Fruit fly (Drosophila melanogaster): ENCODE data around the gene yip2.

The yip2 gene

dm6 chr2L:9894871-9895364, 20.1 kb upstream of the yip2 start, which contains the start of gene Bka (continued):
- TF ChIP-seq mld (GFP tag; IDR thresholded peaks at IDR 0.05; ENCODE audit: partially characterized antibody) (peak; percentile 94), Nf-YB (GFP tag; optimal IDR thresholded peaks at IDR 0.05) (peak; percentile 66), Hr3 (GFP tag; optimal IDR thresholded peaks at IDR 0.05) (no peak), B-H2 (GFP tag; optimal IDR thresholded peaks at IDR 0.05) (peak; percentile 81), lilli (GFP tag; optimal IDR thresholded peaks at IDR 0.05) (peak; percentile 44), CG6765 (GFP tag; optimal IDR thresholded peaks at IDR 0.05) (peak; percentile 57), Lhr (GFP tag; optimal IDR thresholded peaks at IDR 0.05) (peak; percentile 70), CG6813 (GFP tag; optimal IDR thresholded peaks at IDR 0.05) (no peak)

dm6 chr2L:9897296-9897695, 17.8 kb upstream of the yip2 start, which contains the start of gene RpS2:
Gene RpS2, minus strand, starts transcription at chr2L:9897552.
- peak; percentile 16 for TF ChIP-seq NfI (GFP tag; optimal IDR thresholded peaks at IDR 0.05)
- TF ChIP-seq CG6854 (GFP tag; optimal IDR thresholded peaks at IDR 0.05), result peak; percentile 26
- TF ChIP-seq hth (optimal IDR thresholded peaks at IDR 0.05), result no peak
- TF ChIP-seq Sox102F (GFP tag; optimal IDR thresholded peaks at IDR 0.05), result no peak
- peak; percentile 58 for TF ChIP-seq CG32532 (GFP tag; IDR thresholded peaks at IDR 0.05)
- no peak for TF ChIP-seq CG11085 (GFP tag; IDR thresholded peaks at IDR 0.05)
- TF ChIP-seq CG13424 (tag; optimal IDR thresholded peaks at IDR 0.05), result peak; percentile 15
- TF ChIP-seq fu2 (GFP tag; optimal IDR thresholded peaks at IDR 0.05), result no peak
- no peak for TF ChIP-seq ab (GFP tag; optimal IDR thresholded peaks at IDR 0.05)
- TF ChIP-seq CG12769 (tag; optimal IDR thresholded peaks at IDR 0.05), result peak; percentile 65
- no peak for TF ChIP-seq fd3F (GFP tag; optimal IDR thresholded peaks at IDR 0.05)
- TF ChIP-seq CG13287 (GFP tag; IDR thresholded peaks at IDR 0.05; ENCODE audit: partially characterized antibody), result peak; percentile 99
- TF ChIP-seq sens (GFP tag), result peak; percentile 91
- TF ChIP-seq z (GFP tag; IDR thresholded peaks at IDR 0.05), result no peak
- peak; percentile 8 for TF ChIP-seq CG10209 (GFP tag; optimal IDR thresholded peaks at IDR 0.05)
- TF ChIP-seq luna (GFP tag; optimal IDR thresholded peaks at IDR 0.05), result no peak
- no peak for TF ChIP-seq CG12104 (GFP tag; optimal IDR thresholded peaks at IDR 0.05)
- TF ChIP-seq knrl (GFP tag; IDR thresholded peaks at IDR 0.05; ENCODE audit: partially characterized antibody), result peak; percentile 99
- no peak for TF ChIP-seq CG4730 (GFP tag; IDR thresholded peaks at IDR 0.05)
- no peak for TF ChIP-seq Spps (tag; optimal IDR thresholded peaks at IDR 0.05)
- no peak for TF ChIP-seq CG9215 (GFP tag; IDR thresholded peaks at IDR 0.05)
- no peak for TF ChIP-seq Doc2 (GFP tag; IDR thresholded peaks at IDR 0.05)
- no peak for TF ChIP-seq HmgD (GFP tag; optimal IDR thresholded peaks at IDR 0.05)
- TF ChIP-seq esg (GFP tag; conservative IDR thresholded peaks at IDR 0.05), result no peak
- TF ChIP-seq Atf3 (GFP tag; optimal IDR thresholded peaks at IDR 0.05), result no peak
- TF ChIP-seq CG11093 (GFP tag; IDR thresholded peaks at IDR 0.05), result no peak
- no peak for TF ChIP-seq ham (GFP tag; IDR thresholded peaks at IDR 0.05)
- peak; percentile 60 for TF ChIP-seq CG17328 (GFP tag; IDR thresholded peaks at IDR 0.05)
- peak; percentile 99 for TF ChIP-seq MESR4 (GFP tag; optimal IDR thresholded peaks at IDR 0.05)
- TF ChIP-seq CG32772 (GFP tag; IDR thresholded peaks at IDR 0.05), result no peak
- no peak for TF ChIP-seq so (GFP tag; IDR thresholded peaks at IDR 0.05)
- no peak for TF ChIP-seq Ptx1 (GFP tag; IDR thresholded peaks at IDR 0.05)
- TF ChIP-seq vfl (GFP tag; optimal IDR thresholded peaks at IDR 0.05), result peak; percentile 33
- TF ChIP-seq Ets65A (GFP tag), result no peak
- TF ChIP-seq CG1602 (GFP tag; optimal IDR thresholded peaks at IDR 0.05), result no peak
- TF ChIP-seq Nf-YA (GFP tag; IDR thresholded peaks at IDR 0.05), result no peak
- TF ChIP-seq CG7745 (tag; optimal IDR thresholded peaks at IDR 0.05), result no peak
- peak; percentile 23 for TF ChIP-seq Mes4 (GFP tag; optimal IDR thresholded peaks at IDR 0.05)
- TF ChIP-seq crol (GFP tag; IDR thresholded peaks at IDR 0.05), result no peak
- peak in 1 of 3 experiments; percentile 22 for TF ChIP-seq Stat92E (GFP tag; optimal IDR thresholded peaks at IDR 0.05)
- TF ChIP-seq CG42726 (GFP tag; IDR thresholded peaks at IDR 0.05; ENCODE audit: partially characterized antibody), result peak; percentile 99
- TF ChIP-seq unc-4 (GFP tag; IDR thresholded peaks at IDR 0.05; ENCODE audit: partially characterized antibody), result peak; percentile 99

Measured in whole organism, embryonic.